Fruit fly (Drosophila melanogaster): ENCODE results near the gene Pgk.

Gene Pgk

dm6 chr2L:2759654-2760053 is 6.8 kb upstream of the Pgk start, which contains the start of the genes HemK2, Snapin and Tnpo-SR (continued):
- TF ChIP-seq Adf1 (GFP tag; IDR thresholded peaks at IDR 0.05): peak; percentile 75
- TF ChIP-seq CG18476 (GFP tag; optimal IDR thresholded peaks at IDR 0.05): peak; percentile 89
- peak; percentile 89 for TF ChIP-seq ttk (GFP tag; IDR thresholded peaks at IDR 0.05)
- TF ChIP-seq Oli (tag; optimal IDR thresholded peaks at IDR 0.05): peak; percentile 80
- TF ChIP-seq Ets97D (GFP tag; optimal IDR thresholded peaks at IDR 0.05): peak; percentile 82
- peak; percentile 84 for TF ChIP-seq CG17385 (GFP tag; optimal IDR thresholded peaks at IDR 0.05)
- peak; percentile 34 for TF ChIP-seq CG15073 (GFP tag; optimal IDR thresholded peaks at IDR 0.05)
- peak; percentile 92 for TF ChIP-seq zfh2 (GFP tag; optimal IDR thresholded peaks at IDR 0.05)
- TF ChIP-seq zfh1 (GFP tag; IDR thresholded peaks at IDR 0.05): peak; percentile 96
- TF ChIP-seq CG12071 (GFP tag; optimal IDR thresholded peaks at IDR 0.05): peak; percentile 55
- peak; percentile 77 for TF ChIP-seq salm (tag; optimal IDR thresholded peaks at IDR 0.05)
- peak; percentile 95 for TF ChIP-seq tgo (GFP tag; IDR thresholded peaks at IDR 0.05)
- TF ChIP-seq ATbp (GFP tag; optimal IDR thresholded peaks at IDR 0.05): peak; percentile 73
- TF ChIP-seq CG10979 (tag; optimal IDR thresholded peaks at IDR 0.05): peak; percentile 85
- peak; percentile 36 for TF ChIP-seq CG6654 (GFP tag; optimal IDR thresholded peaks at IDR 0.05)
- peak; percentile 88 for TF ChIP-seq az2 (GFP tag; optimal IDR thresholded peaks at IDR 0.05)
- TF ChIP-seq CG9215 (GFP tag; IDR thresholded peaks at IDR 0.05): peak; percentile 93
- TF ChIP-seq ken (GFP tag; IDR thresholded peaks at IDR 0.05): peak; percentile 96
- peak; percentile 84 for TF ChIP-seq maf-S (GFP tag; optimal IDR thresholded peaks at IDR 0.05)
- TF ChIP-seq bigmax (GFP tag; optimal IDR thresholded peaks at IDR 0.05): no peak
- no peak for TF ChIP-seq fru (optimal IDR thresholded peaks at IDR 0.05)
- peak; percentile 90 for TF ChIP-seq Gug (GFP tag; IDR thresholded peaks at IDR 0.05)
- TF ChIP-seq shn (GFP tag; optimal IDR thresholded peaks at IDR 0.05): peak; percentile 61
- TF ChIP-seq Mes4 (GFP tag; optimal IDR thresholded peaks at IDR 0.05): peak; percentile 26
- TF ChIP-seq schlank (tag; optimal IDR thresholded peaks at IDR 0.05): peak; percentile 71
- TF ChIP-seq pita (GFP tag; optimal IDR thresholded peaks at IDR 0.05): no peak
- TF ChIP-seq Side (GFP tag; optimal IDR thresholded peaks at IDR 0.05): peak; percentile 79
- TF ChIP-seq CG10543 (GFP tag; optimal IDR thresholded peaks at IDR 0.05): peak; percentile 95
- TF ChIP-seq ara (GFP tag; IDR thresholded peaks at IDR 0.05): peak; percentile 88
- TF ChIP-seq gt (GFP tag; IDR thresholded peaks at IDR 0.05): peak; percentile 91
- peak; percentile 94 for TF ChIP-seq vnd (GFP tag; IDR thresholded peaks at IDR 0.05; ENCODE audit: partially characterized antibody)
- TF ChIP-seq pfk (GFP tag; optimal IDR thresholded peaks at IDR 0.05): peak; percentile 28
- peak; percentile 94 for TF ChIP-seq CG4404 (GFP tag; IDR thresholded peaks at IDR 0.05)
- peak; percentile 80 for TF ChIP-seq ewg (GFP tag; optimal IDR thresholded peaks at IDR 0.05)
- peak; percentile 94 for TF ChIP-seq CG6272 (GFP tag; IDR thresholded peaks at IDR 0.05)
- peak; percentile 92 for TF ChIP-seq CG34376 (GFP tag; optimal IDR thresholded peaks at IDR 0.05)
- TF ChIP-seq Nf-YA (GFP tag; IDR thresholded peaks at IDR 0.05): peak; percentile 83
- TF ChIP-seq ham (GFP tag; IDR thresholded peaks at IDR 0.05): peak; percentile 47; the same call in 1 of the 2 replicates
- peak; percentile 70 for TF ChIP-seq Deaf1 (tag; optimal IDR thresholded peaks at IDR 0.05)
- peak; percentile 51 for TF ChIP-seq CG8089 (GFP tag; optimal IDR thresholded peaks at IDR 0.05)
- peak; percentile 86 for TF ChIP-seq ssp (GFP tag; IDR thresholded peaks at IDR 0.05)
- peak; percentile 95 for TF ChIP-seq Xrp1 (GFP tag; IDR thresholded peaks at IDR 0.05)
- TF ChIP-seq kay (GFP tag; optimal IDR thresholded peaks at IDR 0.05): peak; percentile 64
- peak; percentile 94 for TF ChIP-seq CG7372 (GFP tag; IDR thresholded peaks at IDR 0.05)
- TF ChIP-seq CG2678 (tag; optimal IDR thresholded peaks at IDR 0.05): peak; percentile 93
- peak; percentile 24 for TF ChIP-seq fd64A (GFP tag; optimal IDR thresholded peaks at IDR 0.05)
- no peak for TF ChIP-seq CG14965 (GFP tag; optimal IDR thresholded peaks at IDR 0.05; ENCODE audit: borderline replicate concordance)
- peak; percentile 69 for TF ChIP-seq CG6854 (GFP tag; optimal IDR thresholded peaks at IDR 0.05)
- TF ChIP-seq gem (tag; optimal IDR thresholded peaks at IDR 0.05): peak; percentile 95
- peak; percentile 62 for TF ChIP-seq CG17912 (GFP tag; optimal IDR thresholded peaks at IDR 0.05)
- TF ChIP-seq Dad (GFP tag; optimal IDR thresholded peaks at IDR 0.05): peak; percentile 82
- TF ChIP-seq CG11093 (GFP tag; IDR thresholded peaks at IDR 0.05): peak; percentile 91
